Fruit fly (Drosophila melanogaster): ENCODE data around the gene CG34393.
A peak's percentile ranks its signal among the peaks of the same experiment; 100 is the strongest.

Gene CG34393

dm6 chr2L:3183205-3183604 is 17.1 kb downstream of the CG34393 start:
- TF ChIP-seq Sry-δ (GFP tag; optimal IDR thresholded peaks at IDR 0.05), result no peak
- peak; percentile 82 for TF ChIP-seq CTCF (GFP tag; optimal IDR thresholded peaks at IDR 0.05)
- TF ChIP-seq phol (tag; optimal IDR thresholded peaks at IDR 0.05), result peak; percentile 54
- peak; percentile 9 for TF ChIP-seq Ets65A (GFP tag)

dm6 chr2L:3179654-3180053 is 20.6 kb downstream of the CG34393 start:
- TF ChIP-seq Xbp1 (GFP tag; optimal IDR thresholded peaks at IDR 0.05), result no peak
- no peak for TF ChIP-seq Lhr (GFP tag; optimal IDR thresholded peaks at IDR 0.05)
- peak; percentile 56 for TF ChIP-seq CG10979 (tag; optimal IDR thresholded peaks at IDR 0.05)
- peak; percentile 79 for TF ChIP-seq CTCF (GFP tag; optimal IDR thresholded peaks at IDR 0.05)

dm6 chr2L:3173740-3174139 is 26.6 kb downstream of the CG34393 start, which contains the start of the genes CG31698 and CG15404:
TSS of gene CG31698 (minus strand) at chr2L:3173840.
TSS of gene CG15404 (plus strand) at chr2L:3173972.
- TF ChIP-seq Gsc (GFP tag; IDR thresholded peaks at IDR 0.05) (no peak), kni (GFP tag; optimal IDR thresholded peaks at IDR 0.05) (no peak), Ets65A (GFP tag) (peak; percentile 54), tio (GFP tag; optimal IDR thresholded peaks at IDR 0.05) (no peak), CG1647 (GFP tag; optimal IDR thresholded peaks at IDR 0.05) (no peak), Sox100B (GFP tag; optimal IDR thresholded peaks at IDR 0.05) (no peak), CG32532 (GFP tag; IDR thresholded peaks at IDR 0.05) (no peak)

dm6 chr2L:3172745-3173271 is 27.5 kb downstream of the CG34393 start:
- peak; percentile 85 for TF ChIP-seq tna (GFP tag; IDR thresholded peaks at IDR 0.05; ENCODE audit: partially characterized antibody)
- no peak for TF ChIP-seq Kr (GFP tag; optimal IDR thresholded peaks at IDR 0.05)
- TF ChIP-seq chm (GFP tag; IDR thresholded peaks at IDR 0.05), result no peak
- TF ChIP-seq CG4707 (GFP tag; optimal IDR thresholded peaks at IDR 0.05), result no peak
- TF ChIP-seq CG8944 (GFP tag; optimal IDR thresholded peaks at IDR 0.05), result no peak
- TF ChIP-seq Abd-B (GFP tag; optimal IDR thresholded peaks at IDR 0.05), result no peak
- no peak for TF ChIP-seq CG2202 (tag; optimal IDR thresholded peaks at IDR 0.05)
- TF ChIP-seq gsb-n (tag; optimal IDR thresholded peaks at IDR 0.05), result no peak
- no peak for TF ChIP-seq CG14050 (GFP tag; IDR thresholded peaks at IDR 0.05)
- no peak for TF ChIP-seq Dfd (GFP tag; optimal IDR thresholded peaks at IDR 0.05)
- no peak for TF ChIP-seq CG12942 (GFP tag; optimal IDR thresholded peaks at IDR 0.05)
- TF ChIP-seq unpg (GFP tag; optimal IDR thresholded peaks at IDR 0.05), result no peak
- no peak for TF ChIP-seq Jarid2 (GFP tag; optimal IDR thresholded peaks at IDR 0.05)
- TF ChIP-seq run (tag; optimal IDR thresholded peaks at IDR 0.05), result no peak
- TF ChIP-seq Mad (GFP tag; optimal IDR thresholded peaks at IDR 0.05), result peak; percentile 26
- no peak for TF ChIP-seq GATAe (GFP tag; conservative IDR thresholded peaks at IDR 0.05)
- no peak for TF ChIP-seq CG13624 (GFP tag; optimal IDR thresholded peaks at IDR 0.05)
- no peak for TF ChIP-seq slp2 (GFP tag; optimal IDR thresholded peaks at IDR 0.05)
- no peak for TF ChIP-seq CG3726 (GFP tag; IDR thresholded peaks at IDR 0.05)
- TF ChIP-seq Taf1 (GFP tag; IDR thresholded peaks at IDR 0.05), result no peak
- TF ChIP-seq Stat92E (GFP tag; optimal IDR thresholded peaks at IDR 0.05), result peak in 1 of 3 experiments; percentile 89
- TF ChIP-seq otp (GFP tag; IDR thresholded peaks at IDR 0.05), result peak; percentile 39; the same call in 1 of the 3 replicates
- TF ChIP-seq pros (GFP tag; optimal IDR thresholded peaks at IDR 0.05), result no peak
- TF ChIP-seq cato (GFP tag; optimal IDR thresholded peaks at IDR 0.05; ENCODE audit: borderline replicate concordance), result no peak
- TF ChIP-seq CG2199 (GFP tag; IDR thresholded peaks at IDR 0.05), result no peak
- TF ChIP-seq her (GFP tag; optimal IDR thresholded peaks at IDR 0.05), result peak; percentile 42
- peak; percentile 59 for TF ChIP-seq BtbVII (GFP tag; optimal IDR thresholded peaks at IDR 0.05)
- TF ChIP-seq yki (optimal IDR thresholded peaks at IDR 0.05), result no peak
- TF ChIP-seq nerfin-2 (GFP tag; IDR thresholded peaks at IDR 0.05; ENCODE audit: partially characterized antibody), result peak; percentile 79
- no peak for TF ChIP-seq ewg (GFP tag; optimal IDR thresholded peaks at IDR 0.05)
- no peak for TF ChIP-seq Side (GFP tag; optimal IDR thresholded peaks at IDR 0.05)
- TF ChIP-seq CG7271 (tag; optimal IDR thresholded peaks at IDR 0.05), result no peak
- peak; percentile 22 for TF ChIP-seq CG17385 (GFP tag; optimal IDR thresholded peaks at IDR 0.05)
- TF ChIP-seq esg (GFP tag; conservative IDR thresholded peaks at IDR 0.05), result no peak

Data from whole organism, embryonic.